Worm (Caenorhabditis elegans): ENCODE measurements around the gene bgnt-1.3.

The bgnt-1.3 gene

DNA sequence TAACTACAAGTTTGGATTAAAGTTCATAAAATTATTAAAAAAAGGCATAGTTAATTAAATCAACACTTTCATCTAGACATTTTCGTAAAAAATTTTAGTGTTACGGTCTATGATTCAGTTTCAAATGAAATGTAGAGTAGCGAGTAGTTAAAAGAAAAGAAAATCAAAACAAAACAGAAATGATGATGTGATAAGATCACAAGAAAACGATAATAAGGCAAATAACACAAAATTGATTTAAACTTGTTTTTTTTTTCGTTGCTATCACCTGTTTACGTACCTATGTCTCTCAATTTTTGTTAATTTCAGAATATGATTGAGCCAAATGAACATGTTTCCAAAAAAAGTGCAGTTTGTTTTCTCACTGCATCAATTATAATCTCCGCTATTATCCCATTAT is 26.4 kb downstream of the bgnt-1.3 start, which contains the start of the genes F21H7.2 and F21H7.12:
F21H7.2 (minus strand) TSS at position 101 of the 400 bp plus-strand sequence.
F21H7.12 (plus strand) TSS at position 270 of the 400 bp plus-strand sequence.
- no peak for TF ChIP-seq snpc-4 (tag; optimal IDR thresholded peaks at IDR 0.05)
- TF ChIP-seq lin-39 (tag; optimal IDR thresholded peaks at IDR 0.05) = no peak
- no peak for TF ChIP-seq zag-1 (tag; optimal IDR thresholded peaks at IDR 0.05)
- TF ChIP-seq unc-55 (GFP tag; optimal IDR thresholded peaks at IDR 0.05) = no peak

DNA sequence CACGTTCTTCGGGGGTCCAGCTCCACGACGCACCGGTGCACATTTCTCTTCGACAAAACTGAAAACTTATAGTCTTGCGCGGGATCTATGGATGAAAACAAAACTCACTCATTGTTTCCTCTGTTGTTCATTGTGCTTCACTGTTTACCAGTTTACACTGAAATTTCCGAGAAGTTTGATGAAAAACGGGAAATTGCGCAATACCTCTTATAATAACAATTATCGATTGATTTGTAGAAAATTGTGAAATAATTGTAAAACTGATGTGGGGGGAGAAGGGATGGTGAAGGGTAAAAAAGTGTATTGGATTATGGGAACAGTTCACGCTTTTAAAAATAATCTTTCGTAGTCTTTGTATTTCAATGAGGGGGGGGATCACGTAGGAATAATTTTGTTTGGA is 26.9 kb downstream of the bgnt-1.3 start:
- no peak for TF ChIP-seq zag-1 (tag; optimal IDR thresholded peaks at IDR 0.05)
- TF ChIP-seq R02D3.7 (tag; optimal IDR thresholded peaks at IDR 0.05) = no peak

- TF ChIP-seq mdl-1 (tag; optimal IDR thresholded peaks at IDR 0.05) (no peak), alr-1 (tag; optimal IDR thresholded peaks at IDR 0.05) (no peak), ztf-1 (GFP tag; conservative IDR thresholded peaks at IDR 0.05) (no peak), elt-3 (tag; optimal IDR thresholded peaks at IDR 0.05) (no peak), nhr-21 (tag; optimal IDR thresholded peaks at IDR 0.05) (no peak), nhr-12 (tag; optimal IDR thresholded peaks at IDR 0.05) (no peak), ceh-82 (tag; optimal IDR thresholded peaks at IDR 0.05) (no peak)
These were observed 29.7 kb downstream of the bgnt-1.3 start, which contains the start of gene F11A5.13 for ce11 chrV:16226581-16226980. TSS of gene F11A5.13 (minus strand) at chrV:16226681.

ce11 chrV:16225524-16226116 is 30.7 kb downstream of the bgnt-1.3 start:
- TF ChIP-seq zag-1 (tag; optimal IDR thresholded peaks at IDR 0.05) (no peak), sma-9 (GFP tag; optimal IDR thresholded peaks at IDR 0.05) (peak; percentile 1), sma-9 (tag; optimal IDR thresholded peaks at IDR 0.05) (no peak), ztf-1 (GFP tag; conservative IDR thresholded peaks at IDR 0.05) (no peak), blmp-1 (tag; optimal IDR thresholded peaks at IDR 0.05; ENCODE audit: insufficient read depth) (no peak), fos-1 (tag; optimal IDR thresholded peaks at IDR 0.05) (no peak), C34F6.9 (tag; optimal IDR thresholded peaks at IDR 0.05) (no peak), nhr-23 (tag; optimal IDR thresholded peaks at IDR 0.05) (no peak), alr-1 (tag; optimal IDR thresholded peaks at IDR 0.05) (no peak), ama-1 (optimal IDR thresholded peaks at IDR 0.05) (no peak), snpc-4 (tag; optimal IDR thresholded peaks at IDR 0.05) (peak; percentile 21)

DNA sequence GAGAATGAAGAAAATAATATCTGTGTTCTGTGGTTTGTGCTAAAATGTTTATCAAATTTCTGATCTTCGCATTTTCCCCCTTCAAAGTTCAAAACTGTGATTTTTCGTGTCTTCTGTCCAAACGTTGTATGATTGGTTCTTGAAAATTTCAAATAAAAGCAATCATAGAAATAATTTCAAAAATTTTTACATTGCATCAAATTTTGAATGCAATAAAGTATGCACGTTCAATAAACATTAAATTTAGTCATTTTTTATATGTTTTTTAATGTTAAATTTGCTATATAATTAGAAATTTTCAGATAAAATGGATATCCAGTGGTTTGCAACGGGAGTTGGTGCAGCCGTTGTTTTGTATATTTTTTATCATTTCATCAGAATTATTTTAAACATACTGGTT is 32.3 kb downstream of the bgnt-1.3 start, which contains the start of gene stdh-2:
stdh-2 (plus strand) TSS at position 301 of the 400 bp plus-strand sequence.
- no peak for TF ChIP-seq ztf-1 (GFP tag; conservative IDR thresholded peaks at IDR 0.05)
- no peak for TF ChIP-seq C34F6.9 (tag; optimal IDR thresholded peaks at IDR 0.05)

DNA sequence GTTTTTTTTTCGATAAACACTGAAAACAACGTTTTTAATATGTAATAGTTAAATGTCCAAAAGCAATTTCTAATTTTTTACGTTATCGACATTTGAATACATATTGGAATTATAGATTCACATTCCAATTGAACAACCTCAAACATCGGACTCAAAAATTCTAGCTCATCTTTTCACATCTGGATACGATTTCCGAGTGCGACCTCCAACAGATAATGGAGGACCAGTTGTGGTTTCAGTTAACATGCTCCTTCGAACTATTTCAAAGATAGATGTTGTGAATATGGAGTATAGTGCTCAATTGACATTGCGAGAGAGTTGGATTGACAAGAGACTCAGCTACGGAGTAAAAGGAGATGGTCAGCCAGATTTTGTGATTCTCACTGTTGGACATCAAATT is 36.3 kb downstream of the bgnt-1.3 start:
- TF ChIP-seq nhr-21 (tag; optimal IDR thresholded peaks at IDR 0.05) (no peak), lin-13 (GFP tag; optimal IDR thresholded peaks at IDR 0.05) (no peak), F13H6.1 (tag; optimal IDR thresholded peaks at IDR 0.05) (no peak), unc-39 (tag; optimal IDR thresholded peaks at IDR 0.05) (no peak), ama-1 (optimal IDR thresholded peaks at IDR 0.05) (no peak), ceh-82 (tag; optimal IDR thresholded peaks at IDR 0.05) (no peak)

DNA sequence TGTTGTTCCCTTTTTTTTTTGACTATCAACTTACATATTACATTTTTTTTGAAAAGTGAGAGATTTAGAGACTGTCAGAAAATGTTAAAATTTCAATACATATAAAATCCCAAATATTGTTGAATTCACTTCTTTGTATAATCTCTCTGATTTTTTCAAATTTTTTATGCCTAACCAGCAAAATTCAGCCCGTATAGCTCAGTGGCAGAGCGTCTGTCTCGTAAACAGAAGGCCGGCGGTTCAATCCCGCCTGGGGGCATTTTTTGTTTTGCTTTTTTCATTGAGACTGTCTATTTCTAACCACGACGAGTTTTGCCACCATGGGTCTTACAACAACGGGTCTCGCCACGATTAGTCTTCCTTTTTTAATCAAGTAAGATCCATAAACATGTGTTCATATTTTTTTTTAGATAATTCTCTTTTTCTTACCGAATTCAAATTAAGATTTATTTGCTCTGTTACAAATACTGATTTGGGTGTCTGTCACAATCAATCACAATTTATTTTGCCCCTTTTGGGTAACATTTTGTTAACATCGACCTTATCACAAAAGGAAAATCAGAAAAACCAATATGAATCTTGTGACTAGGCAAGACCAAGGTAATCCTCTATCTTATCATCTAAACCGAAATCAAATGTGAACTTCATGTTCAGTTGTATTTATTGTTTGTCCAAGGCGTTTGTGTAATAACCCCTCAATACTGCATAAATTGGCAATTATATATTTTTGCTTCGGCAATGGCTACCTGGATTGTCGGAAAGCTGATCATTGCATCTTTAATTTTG is 37.1 kb downstream of the bgnt-1.3 start, which contains the start of gene glc-1:
glc-1 (plus strand) TSS at position 663 of the 786 bp plus-strand sequence.
- peak; percentile 36 for TF ChIP-seq sma-9 (GFP tag; optimal IDR thresholded peaks at IDR 0.05)
- no peak for TF ChIP-seq sma-9 (tag; optimal IDR thresholded peaks at IDR 0.05)
- TF ChIP-seq sma-3 (GFP tag; optimal IDR thresholded peaks at IDR 0.05) = no peak

ce11 chrV:16218522-16218921 is 37.8 kb downstream of the bgnt-1.3 start, which contains the start of gene F11A5.15:
TSS of gene F11A5.15 (minus strand) at chrV:16218622.
- TF ChIP-seq unc-39 (tag; optimal IDR thresholded peaks at IDR 0.05) (no peak), sma-9 (GFP tag; optimal IDR thresholded peaks at IDR 0.05) (no peak), sma-9 (tag; optimal IDR thresholded peaks at IDR 0.05) (no peak), nhr-77 (tag; optimal IDR thresholded peaks at IDR 0.05) (no peak), fos-1 (tag; optimal IDR thresholded peaks at IDR 0.05) (no peak), ztf-4 (tag; optimal IDR thresholded peaks at IDR 0.05) (no peak), unc-55 (GFP tag; optimal IDR thresholded peaks at IDR 0.05) (no peak), ama-1 (optimal IDR thresholded peaks at IDR 0.05) (no peak), lin-39 (tag; optimal IDR thresholded peaks at IDR 0.05) (no peak), peb-1 (tag; optimal IDR thresholded peaks at IDR 0.05) (no peak), mdl-1 (tag; optimal IDR thresholded peaks at IDR 0.05) (no peak)

All from whole organism, L2 larva.